Worm (Caenorhabditis elegans): ENCODE data around the gene EEED8.12.

ce11 chrII:5378239-5378521 lies 30.6 kb downstream of the EEED8.12 start:
- TF ChIP-seq Y22D7AL.16 (tag; optimal IDR thresholded peaks at IDR 0.05) (no peak), lin-11 (tag; optimal IDR thresholded peaks at IDR 0.05) (no peak), hlh-8 (tag; optimal IDR thresholded peaks at IDR 0.05) (no peak), sox-2 (GFP tag; IDR thresholded peaks at IDR 0.05) (no peak), unc-86 (tag; optimal IDR thresholded peaks at IDR 0.05) (no peak), hlh-6 (tag; optimal IDR thresholded peaks at IDR 0.05) (no peak), ceh-24 (tag; optimal IDR thresholded peaks at IDR 0.05) (no peak), ets-4 (tag; optimal IDR thresholded peaks at IDR 0.05) (no peak), pag-3 (tag; optimal IDR thresholded peaks at IDR 0.05; ENCODE audit: borderline replicate concordance) (no peak)

Data from whole organism, late embryonic.